Fruit fly (Drosophila melanogaster): ENCODE data around the gene CG4629.

The CG4629 gene

DNA sequence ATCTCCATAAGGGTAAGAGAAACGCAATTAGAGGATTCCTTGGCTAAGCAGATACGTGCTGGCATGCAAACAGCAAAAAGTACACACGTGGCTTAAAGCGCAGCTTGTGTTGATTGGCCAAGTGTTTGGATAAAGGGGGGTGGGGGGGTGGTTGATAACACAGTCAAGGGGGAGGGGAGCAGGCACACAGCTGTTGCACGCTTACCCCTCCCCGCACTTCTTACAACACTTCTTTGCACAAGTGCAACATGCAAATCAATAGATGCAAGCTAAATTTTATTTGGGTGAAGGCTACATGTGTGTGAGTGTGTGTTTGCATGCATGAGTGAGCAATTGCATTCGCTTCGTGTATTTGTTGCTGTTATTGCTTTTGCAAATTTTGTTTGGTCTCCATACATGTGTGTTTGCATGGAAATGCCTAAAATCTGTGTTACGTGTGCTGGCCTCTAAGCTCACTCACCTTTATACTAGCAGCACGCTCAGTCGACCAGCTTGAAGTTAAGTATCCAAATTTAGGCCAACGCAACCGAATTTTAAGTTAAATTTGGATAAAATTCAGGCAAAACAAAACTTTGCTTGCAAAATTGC, 26.1 kb upstream of the CG4629 start:
- TF ChIP-seq insv (optimal IDR thresholded peaks at IDR 0.05) = no peak
- TF ChIP-seq ttk (optimal IDR thresholded peaks at IDR 0.05) = no peak
- TF ChIP-seq Sin3A (optimal IDR thresholded peaks at IDR 0.05) = no peak
- no peak for TF ChIP-seq h (optimal IDR thresholded peaks at IDR 0.05)
- TF ChIP-seq psq (optimal IDR thresholded peaks at IDR 0.05) = no peak

DNA sequence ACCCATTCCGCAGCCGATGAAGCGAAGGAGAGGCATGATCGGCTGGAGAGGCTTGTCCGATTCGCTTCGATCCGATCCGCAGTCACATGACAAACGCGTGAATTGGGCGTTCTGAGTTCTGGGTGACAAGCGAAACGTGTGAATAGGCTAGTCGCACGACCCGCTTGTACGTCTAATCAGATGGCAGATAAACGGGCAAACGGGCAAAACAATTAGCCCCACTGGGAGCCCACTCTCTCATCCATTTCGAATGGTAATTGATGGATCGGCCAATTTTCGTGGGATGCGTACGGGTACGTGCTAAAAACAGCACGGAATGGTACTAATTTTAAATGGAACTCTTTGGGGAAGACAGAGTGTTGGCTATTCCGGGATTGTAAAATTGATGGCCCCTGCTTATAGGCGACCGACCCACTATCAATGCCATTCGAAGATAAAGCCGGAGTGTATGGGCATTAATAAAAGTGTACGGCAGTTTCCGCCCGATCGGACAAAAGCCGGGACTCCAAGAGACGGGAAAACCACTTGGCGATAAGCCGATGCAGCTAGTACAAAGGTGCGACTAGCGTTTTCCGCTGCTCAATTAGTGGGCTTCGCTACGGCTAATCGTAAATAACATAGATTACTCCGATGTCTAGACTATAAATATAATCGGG, 25.3 kb upstream of the CG4629 start:
- no peak for TF ChIP-seq Sin3A (optimal IDR thresholded peaks at IDR 0.05)
- TF ChIP-seq insv (optimal IDR thresholded peaks at IDR 0.05) = no peak
- TF ChIP-seq h (optimal IDR thresholded peaks at IDR 0.05) = no peak
- TF ChIP-seq psq (optimal IDR thresholded peaks at IDR 0.05) = no peak
- TF ChIP-seq ttk (optimal IDR thresholded peaks at IDR 0.05) = no peak
- TF ChIP-seq Myc (optimal IDR thresholded peaks at IDR 0.05) = no peak

DNA sequence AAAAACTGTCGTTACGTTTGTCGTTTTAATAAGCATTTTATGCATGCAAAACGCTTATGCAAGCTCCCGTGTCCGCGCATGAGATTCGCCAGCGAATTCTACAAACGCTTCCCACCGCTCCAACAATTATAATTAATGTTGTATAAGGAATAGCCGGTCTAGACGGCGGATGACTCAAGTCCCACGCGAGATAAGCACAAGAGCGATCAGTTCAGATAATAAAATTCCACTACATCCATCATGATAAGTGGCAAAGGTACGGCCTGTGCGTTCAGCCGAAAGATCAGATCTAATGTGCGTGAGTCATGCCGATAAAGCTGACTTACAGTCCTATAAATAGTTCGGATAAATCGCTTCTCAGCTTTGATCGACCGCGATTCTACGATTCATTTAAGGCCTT, 24.2 kb upstream of the CG4629 start:
- TF ChIP-seq h (optimal IDR thresholded peaks at IDR 0.05) = no peak
- no peak for TF ChIP-seq insv (optimal IDR thresholded peaks at IDR 0.05)
- TF ChIP-seq ttk (optimal IDR thresholded peaks at IDR 0.05) = no peak
- TF ChIP-seq Sin3A (optimal IDR thresholded peaks at IDR 0.05) = no peak
- TF ChIP-seq Myc (optimal IDR thresholded peaks at IDR 0.05) = no peak
- TF ChIP-seq psq (optimal IDR thresholded peaks at IDR 0.05) = no peak

DNA sequence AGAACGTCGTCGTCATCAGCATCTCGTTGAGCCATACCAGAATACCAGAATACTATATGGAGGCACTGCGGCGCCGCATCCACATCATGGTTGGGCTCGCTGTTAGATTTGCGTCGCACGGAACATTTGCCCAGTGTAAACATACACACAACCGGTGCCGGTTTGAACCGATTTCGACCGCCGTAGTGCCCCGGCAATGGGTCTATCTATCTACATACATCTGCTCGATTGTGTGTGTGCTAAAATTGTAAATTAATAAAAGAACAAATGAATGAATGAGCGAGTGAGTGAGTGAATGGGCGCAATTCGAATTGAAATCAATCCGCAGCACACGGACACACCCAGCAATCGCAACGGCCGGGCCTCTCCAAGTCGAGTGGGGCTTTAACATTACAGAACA, 23.1 kb upstream of the CG4629 start:
- TF ChIP-seq Sin3A (optimal IDR thresholded peaks at IDR 0.05) (no peak), Myc (optimal IDR thresholded peaks at IDR 0.05) (no peak), insv (optimal IDR thresholded peaks at IDR 0.05) (no peak)

DNA sequence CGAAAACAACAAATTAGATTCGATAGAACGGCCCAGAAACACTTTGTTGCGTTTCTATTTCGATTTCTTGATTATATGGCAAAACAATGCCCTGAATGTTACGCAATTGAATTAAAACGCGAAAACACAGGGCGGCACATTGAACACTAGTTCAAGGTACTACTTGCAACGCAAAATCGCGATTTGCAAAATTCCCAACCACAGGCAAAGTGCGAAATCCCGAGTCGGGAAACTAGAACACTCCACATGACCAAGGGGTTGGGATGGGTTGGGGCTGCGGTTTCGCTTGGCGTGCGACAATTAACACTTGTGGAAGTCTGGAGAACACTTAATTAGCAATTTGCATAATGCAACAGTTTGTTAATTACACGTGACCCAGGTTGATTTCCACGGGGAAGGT, 22.0 kb upstream of the CG4629 start:
- TF ChIP-seq Myc (optimal IDR thresholded peaks at IDR 0.05) = no peak
- TF ChIP-seq ttk (optimal IDR thresholded peaks at IDR 0.05) = no peak
- TF ChIP-seq insv (optimal IDR thresholded peaks at IDR 0.05) = no peak
- no peak for TF ChIP-seq psq (optimal IDR thresholded peaks at IDR 0.05)
- no peak for TF ChIP-seq h (optimal IDR thresholded peaks at IDR 0.05)
- TF ChIP-seq Sin3A (optimal IDR thresholded peaks at IDR 0.05) = no peak

DNA sequence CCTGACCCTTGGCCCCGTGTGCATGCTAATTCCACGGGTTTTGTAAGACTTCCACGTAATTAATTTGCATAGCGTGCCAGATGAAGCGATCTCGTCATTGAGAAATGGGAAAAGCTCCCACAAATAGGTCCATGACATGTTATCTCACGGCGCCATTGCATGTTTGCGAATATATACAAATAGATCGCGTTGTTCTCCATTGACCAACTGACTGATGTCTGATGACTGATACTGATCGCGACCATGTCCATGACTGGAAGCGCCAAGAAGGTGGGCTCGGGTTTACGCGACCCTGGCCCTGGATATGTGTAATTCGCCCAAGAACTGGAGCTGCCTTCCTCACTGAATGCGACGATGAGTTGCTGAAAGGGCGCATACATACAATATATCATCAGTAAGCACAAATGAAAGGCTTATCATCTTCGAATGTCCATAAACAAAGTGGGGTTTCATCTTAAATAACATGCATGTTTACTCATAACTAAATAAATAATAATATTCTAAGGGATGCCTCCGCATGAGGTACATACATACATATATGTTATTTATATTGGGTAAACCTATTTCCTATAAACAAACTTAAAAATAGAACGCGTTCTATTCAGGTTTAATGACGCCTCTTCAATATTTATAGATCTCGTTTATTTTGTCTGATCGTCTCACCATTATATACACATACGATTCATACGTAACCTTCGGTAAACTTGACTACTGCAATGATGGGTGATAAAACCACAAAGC, 20.9 kb upstream of the CG4629 start:
- TF ChIP-seq psq (optimal IDR thresholded peaks at IDR 0.05) = no peak
- TF ChIP-seq Myc (optimal IDR thresholded peaks at IDR 0.05) = no peak
- no peak for TF ChIP-seq h (optimal IDR thresholded peaks at IDR 0.05)
- no peak for TF ChIP-seq Sin3A (optimal IDR thresholded peaks at IDR 0.05)
- TF ChIP-seq insv (optimal IDR thresholded peaks at IDR 0.05) = no peak
- TF ChIP-seq ttk (optimal IDR thresholded peaks at IDR 0.05) = no peak

DNA sequence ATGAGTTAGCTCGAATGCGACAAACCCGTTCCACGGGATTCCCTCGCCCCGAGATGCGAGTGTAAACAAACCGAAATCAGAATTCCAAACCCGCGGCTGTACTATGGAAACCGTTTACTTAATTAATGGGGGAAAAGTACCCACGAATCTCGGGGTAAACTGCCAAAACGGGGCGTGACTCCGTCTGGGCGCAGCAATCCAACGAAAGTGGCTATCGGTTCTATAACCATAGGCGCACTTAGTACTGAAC, 20.3 kb upstream of the CG4629 start:
- TF ChIP-seq ttk (optimal IDR thresholded peaks at IDR 0.05) (no peak), insv (optimal IDR thresholded peaks at IDR 0.05) (no peak), Myc (optimal IDR thresholded peaks at IDR 0.05) (no peak), psq (optimal IDR thresholded peaks at IDR 0.05) (no peak), h (optimal IDR thresholded peaks at IDR 0.05) (no peak), Sin3A (optimal IDR thresholded peaks at IDR 0.05) (no peak)

DNA sequence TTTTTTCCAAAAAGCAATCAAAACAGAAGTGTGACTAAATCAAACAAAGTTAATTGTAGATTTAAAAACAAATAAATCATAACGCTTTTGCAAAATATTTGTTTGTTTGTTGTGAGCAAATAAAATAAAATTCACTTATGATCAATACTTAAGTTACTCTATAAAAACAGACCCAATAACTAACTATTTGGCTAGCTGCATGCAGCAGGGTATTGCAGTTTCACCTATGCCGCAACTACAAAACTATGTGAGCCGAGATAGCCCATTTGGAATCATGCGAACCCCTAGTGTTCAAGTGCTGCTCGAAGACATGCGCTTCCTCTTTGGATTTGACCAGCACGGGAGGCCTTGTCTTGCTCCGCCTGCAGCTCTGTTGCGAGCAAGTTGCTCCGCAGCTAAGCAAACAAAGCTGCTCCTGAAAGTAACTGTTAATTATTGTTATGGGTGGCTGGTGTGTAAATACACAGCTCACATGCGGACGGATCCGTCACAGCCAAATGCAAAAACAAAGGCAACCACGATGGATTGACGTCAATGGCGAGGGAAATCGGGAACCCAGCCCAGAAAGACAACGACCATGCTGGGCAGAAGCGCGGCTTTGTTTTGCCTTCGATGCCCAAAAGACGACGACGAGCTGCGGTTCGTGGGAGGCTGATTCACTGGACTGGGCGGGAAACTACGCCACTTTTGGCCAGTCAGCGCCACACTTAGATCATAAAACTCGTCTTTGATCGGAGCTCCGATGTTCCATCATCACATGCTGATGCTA, 19.8 kb upstream of the CG4629 start:
- TF ChIP-seq insv (optimal IDR thresholded peaks at IDR 0.05) = no peak
- TF ChIP-seq ttk (optimal IDR thresholded peaks at IDR 0.05) = no peak

DNA sequence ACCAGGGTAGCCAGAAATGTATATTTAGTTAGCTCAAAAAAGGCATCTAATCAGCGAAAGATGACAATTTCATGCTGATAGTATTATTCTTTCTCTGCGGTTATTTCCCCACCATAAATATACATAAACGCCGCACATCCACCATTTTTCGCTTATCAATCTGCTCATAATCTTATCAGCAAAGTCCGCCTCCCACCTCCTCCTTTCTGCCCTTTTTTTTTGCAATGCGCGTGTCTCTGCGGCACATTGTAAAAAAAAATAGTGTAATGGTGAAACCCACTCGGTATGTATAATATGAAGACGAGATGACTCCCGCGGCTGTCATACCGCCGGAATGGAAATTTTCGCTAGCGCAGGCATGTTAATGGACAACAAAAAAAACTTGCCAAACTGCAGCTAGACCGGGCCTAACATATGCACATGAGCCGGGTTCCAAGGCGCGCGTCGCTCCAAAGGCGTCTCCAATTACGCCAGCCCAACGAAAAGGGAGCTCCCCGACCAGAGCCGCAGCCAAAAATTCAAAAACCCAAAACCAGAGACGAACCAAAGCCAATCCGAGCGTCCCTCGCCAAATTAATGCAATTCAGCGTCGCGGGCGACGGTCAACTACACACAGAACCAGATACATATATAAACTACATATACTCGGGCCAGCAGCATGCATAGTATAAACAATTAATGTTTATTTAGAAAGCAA, 18.1 kb upstream of the CG4629 start:
- TF ChIP-seq psq (optimal IDR thresholded peaks at IDR 0.05) (no peak), insv (optimal IDR thresholded peaks at IDR 0.05) (no peak), Myc (optimal IDR thresholded peaks at IDR 0.05) (no peak), ttk (optimal IDR thresholded peaks at IDR 0.05) (no peak), Sin3A (optimal IDR thresholded peaks at IDR 0.05) (no peak), h (optimal IDR thresholded peaks at IDR 0.05) (no peak)

DNA sequence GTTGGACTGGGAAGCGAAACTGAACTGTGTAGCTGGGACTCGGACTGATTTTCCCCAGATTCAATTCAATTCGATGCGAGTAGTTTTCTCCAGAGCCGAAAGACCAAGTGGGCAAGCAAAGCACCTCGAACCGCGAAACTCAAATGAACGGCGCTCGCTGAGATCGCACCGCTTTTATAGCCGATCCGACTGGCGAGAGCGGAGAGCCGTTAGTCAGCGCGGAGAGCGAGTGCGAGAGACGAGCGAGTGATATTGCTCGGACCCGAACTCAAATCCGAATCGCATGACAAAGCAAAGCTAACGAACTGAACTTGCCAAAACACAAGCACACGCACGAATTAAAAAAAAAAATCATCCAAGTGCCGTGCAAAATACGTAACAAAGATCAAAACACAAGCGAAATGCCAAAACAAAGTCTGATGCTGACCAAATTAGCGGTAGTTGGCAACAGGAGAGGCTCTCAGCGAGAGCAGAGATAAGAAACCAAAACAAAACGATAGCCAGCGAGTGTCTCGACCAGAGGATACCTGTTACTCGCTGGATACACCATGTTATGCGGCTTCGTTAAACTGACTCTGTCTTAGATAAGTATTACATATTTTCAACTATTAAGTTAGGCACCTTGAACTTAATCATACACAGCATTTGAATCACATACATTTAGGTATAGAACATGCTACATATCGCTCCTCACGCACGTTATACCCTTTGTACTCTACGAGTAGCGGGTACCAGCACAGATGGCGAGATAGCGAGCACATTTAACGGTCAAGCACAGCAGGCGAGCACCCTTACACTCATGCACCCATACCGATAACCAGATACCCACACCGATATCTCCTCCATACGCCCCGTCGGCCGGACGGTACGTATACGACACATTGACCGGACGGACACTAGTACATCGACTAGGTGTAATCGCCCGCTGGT, 16.8 kb upstream of the CG4629 start:
- no peak for TF ChIP-seq psq (optimal IDR thresholded peaks at IDR 0.05)
- no peak for TF ChIP-seq ttk (optimal IDR thresholded peaks at IDR 0.05)
- TF ChIP-seq h (optimal IDR thresholded peaks at IDR 0.05) = no peak
- TF ChIP-seq Myc (optimal IDR thresholded peaks at IDR 0.05) = no peak
- TF ChIP-seq Sin3A (optimal IDR thresholded peaks at IDR 0.05) = no peak
- TF ChIP-seq insv (optimal IDR thresholded peaks at IDR 0.05) = no peak

DNA sequence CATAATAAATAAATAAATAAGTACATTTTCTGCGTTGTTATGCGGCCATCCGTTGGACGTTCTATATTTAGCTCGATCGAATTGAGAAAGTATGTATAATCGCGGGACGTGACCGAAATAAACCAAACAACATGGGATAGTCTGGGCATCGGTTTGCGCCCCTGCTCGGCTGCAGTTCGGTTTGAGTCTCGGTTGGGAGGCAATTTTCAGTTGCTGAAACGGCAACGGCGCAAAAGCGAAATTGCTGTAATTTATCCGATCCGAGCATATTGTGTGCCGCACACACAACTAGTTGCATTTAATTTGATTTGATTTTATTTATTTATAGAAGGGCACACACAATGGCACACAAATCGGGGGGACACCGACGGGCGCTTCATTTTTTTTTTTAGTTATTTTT, 15.8 kb upstream of the CG4629 start:
- no peak for TF ChIP-seq ttk (optimal IDR thresholded peaks at IDR 0.05)
- no peak for TF ChIP-seq insv (optimal IDR thresholded peaks at IDR 0.05)
- TF ChIP-seq h (optimal IDR thresholded peaks at IDR 0.05) = no peak
- no peak for TF ChIP-seq Myc (optimal IDR thresholded peaks at IDR 0.05)
- no peak for TF ChIP-seq psq (optimal IDR thresholded peaks at IDR 0.05)
- no peak for TF ChIP-seq Sin3A (optimal IDR thresholded peaks at IDR 0.05)
